Worm (Caenorhabditis elegans) whole organism, L2 larva: ENCODE measurements around the gene Y54G2A.77.
"Not testable (repeated sequence)": the region's sequence is repeated elsewhere in the genome, so short reads cannot be mapped to it uniquely, and the experiment has no call there.

Experiments
- C34F6.9 ChIP-seq: fragments of 150-350 bp; optimal IDR thresholded peaks from 2 replicates; lab custom pipeline; 2014; ENCODE audit warnings: missing biosample characterization, missing genetic modification characterization
- F13H6.1 ChIP-seq: sonication (generic microtip); optimal IDR thresholded peaks from 2 replicates; lab custom pipeline; 2016; ENCODE audit warnings: missing genetic modification characterization, missing compliant biosample characterization
- R02D3.7 ChIP-seq: fragments of 150-350 bp; optimal IDR thresholded peaks from 2 replicates; lab custom pipeline; 2014; ENCODE audit warnings: missing biosample characterization, missing genetic modification characterization
- Y55F3AM.14 ChIP-seq: fragments of 200-800 bp; sonication (Bioruptor generic); optimal IDR thresholded peaks from 2 replicates; lab custom pipeline; 2018; ENCODE audit warnings: mild to moderate bottlenecking, missing genetic modification characterization, missing compliant biosample characterization
- ZK546.5 ChIP-seq: sonication (generic microtip); optimal IDR thresholded peaks from 2 replicates; lab custom pipeline; 2017; ENCODE audit warnings: missing biosample characterization, missing genetic modification characterization
- alr-1 ChIP-seq: fragments of 150-350 bp; optimal IDR thresholded peaks from 2 replicates; lab custom pipeline; 2014; ENCODE audit warnings: missing biosample characterization, missing genetic modification characterization
- aly-2 ChIP-seq: fragments of 150-350 bp; optimal IDR thresholded peaks from 2 replicates; lab custom pipeline; 2014; ENCODE audit warnings: missing biosample characterization, missing genetic modification characterization
- ama-1 ChIP-seq: fragments of 150-350 bp; optimal IDR thresholded peaks from 2 replicates; lab custom pipeline; 2018; ENCODE audit warnings: inconsistent platforms
- ceh-16 ChIP-seq: fragments of 150-350 bp; optimal IDR thresholded peaks from 2 replicates; lab custom pipeline; 2014; ENCODE audit warnings: missing biosample characterization, missing genetic modification characterization
- ceh-82 ChIP-seq: fragments of 150-350 bp; optimal IDR thresholded peaks from 2 replicates; lab custom pipeline; 2014; ENCODE audit warnings: missing biosample characterization, missing genetic modification characterization
- crh-2 ChIP-seq: sonication (generic microtip); optimal IDR thresholded peaks from 2 replicates; lab custom pipeline; 2017; ENCODE audit warnings: missing biosample characterization, missing genetic modification characterization
- dmd-4 ChIP-seq: sonication (generic microtip); optimal IDR thresholded peaks from 2 replicates; lab custom pipeline; 2017; ENCODE audit warnings: missing biosample characterization, missing genetic modification characterization
- egl-27 ChIP-seq: sonication (generic microtip); optimal IDR thresholded peaks from 3 replicates; lab custom pipeline; 2017; ENCODE audit warnings: missing biosample characterization, missing genetic modification reagents, missing genetic modification characterization
- elt-3 ChIP-seq: sonication (generic microtip); optimal IDR thresholded peaks from 2 replicates; lab custom pipeline; 2017; ENCODE audit warnings: missing biosample characterization, missing genetic modification characterization
- fos-1 ChIP-seq: fragments of 150-350 bp; optimal IDR thresholded peaks from 2 replicates; lab custom pipeline; 2014; ENCODE audit warnings: missing biosample characterization, missing genetic modification characterization
- gmeb-1 ChIP-seq: fragments of 150-350 bp; optimal IDR thresholded peaks from 2 replicates; lab custom pipeline; 2014; ENCODE audit warnings: missing biosample characterization, missing genetic modification characterization
- lin-39 ChIP-seq: fragments of 150-350 bp; optimal IDR thresholded peaks from 2 replicates; lab custom pipeline; 2014; ENCODE audit warnings: missing biosample characterization, missing genetic modification reagents, missing genetic modification characterization
- mab-5 ChIP-seq: fragments of 150-350 bp; optimal IDR thresholded peaks from 2 replicates; lab custom pipeline; 2014; ENCODE audit warnings: missing biosample characterization, missing genetic modification characterization
- mbf-1 ChIP-seq: sonication (generic microtip); optimal IDR thresholded peaks from 2 replicates; lab custom pipeline; 2017; ENCODE audit warnings: missing biosample characterization, missing genetic modification characterization
- nhr-10 ChIP-seq: sonication (generic microtip); optimal IDR thresholded peaks from 2 replicates; lab custom pipeline; 2017; ENCODE audit warnings: missing biosample characterization, missing genetic modification characterization
- nhr-11 ChIP-seq: fragments of 150-350 bp; optimal IDR thresholded peaks from 2 replicates; lab custom pipeline; 2014; ENCODE audit warnings: missing biosample characterization, missing genetic modification characterization
- nhr-12 ChIP-seq: fragments of 150-350 bp; optimal IDR thresholded peaks from 2 replicates; lab custom pipeline; 2014; ENCODE audit warnings: missing biosample characterization, missing genetic modification characterization
- nhr-129 ChIP-seq: fragments of 150-350 bp; optimal IDR thresholded peaks from 2 replicates; lab custom pipeline; 2014; ENCODE audit warnings: missing biosample characterization, missing genetic modification characterization
- nhr-21 ChIP-seq: fragments of 150-350 bp; optimal IDR thresholded peaks from 2 replicates; lab custom pipeline; 2014; ENCODE audit warnings: missing biosample characterization, missing genetic modification characterization
- nhr-23 ChIP-seq: fragments of 150-350 bp; optimal IDR thresholded peaks from 2 replicates; lab custom pipeline; 2014; ENCODE audit warnings: missing biosample characterization, missing genetic modification reagents, missing genetic modification characterization
- nhr-237 ChIP-seq: fragments of 150-350 bp; optimal IDR thresholded peaks from 2 replicates; lab custom pipeline; 2014; ENCODE audit warnings: missing biosample characterization, missing genetic modification characterization
- nhr-25 ChIP-seq: fragments of 150-350 bp; sonication (generic microtip); optimal IDR thresholded peaks from 3 replicates; lab custom pipeline; 2014; ENCODE audit warnings: missing biosample characterization, missing genetic modification characterization
- nhr-77 ChIP-seq: fragments of 150-350 bp; optimal IDR thresholded peaks from 2 replicates; lab custom pipeline; 2014; ENCODE audit warnings: missing biosample characterization, missing genetic modification characterization
- peb-1 ChIP-seq: fragments of 150-350 bp; optimal IDR thresholded peaks from 2 replicates; lab custom pipeline; 2014; ENCODE audit warnings: missing biosample characterization, missing genetic modification characterization
- sem-4 ChIP-seq: fragments of 150-350 bp; optimal IDR thresholded peaks from 2 replicates; lab custom pipeline; 2014; ENCODE audit warnings: missing biosample characterization, missing genetic modification reagents, missing genetic modification characterization
- skn-1 ChIP-seq: sonication (generic microtip); optimal IDR thresholded peaks from 2 replicates; lab custom pipeline; 2017; ENCODE audit warnings: missing biosample characterization, missing genetic modification characterization
- sma-3 ChIP-seq: sonication (generic microtip); optimal IDR thresholded peaks from 2 replicates; lab custom pipeline; 2016; ENCODE audit warnings: missing genetic modification reagents, missing genetic modification characterization, missing compliant biosample characterization
- sma-9 ChIP-seq, 2 experiments: fragments of 150-350 bp in 1 of 2; sonication (generic microtip) in 1 of 2; optimal IDR thresholded peaks; 2 replicates each; lab custom pipeline; 2014 to 2016; ENCODE audit warnings: missing genetic modification characterization in 2 of 2, mild to moderate bottlenecking in 1 of 2, missing biosample characterization in 1 of 2, missing compliant biosample characterization in 1 of 2, missing genetic modification reagents in 1 of 2, moderate library complexity in 1 of 2
- snpc-4 ChIP-seq: fragments of 150-350 bp; optimal IDR thresholded peaks from 2 replicates; lab custom pipeline; 2014; ENCODE audit warnings: missing biosample characterization, missing genetic modification characterization
- unc-39 ChIP-seq: fragments of 150-350 bp; optimal IDR thresholded peaks from 2 replicates; lab custom pipeline; 2014; ENCODE audit warnings: missing biosample characterization, missing genetic modification characterization
- unc-55 ChIP-seq: fragments of 150-350 bp; sonication (generic microtip); optimal IDR thresholded peaks from 3 replicates; lab custom pipeline; 2014; ENCODE audit warnings: missing biosample characterization, missing genetic modification reagents, missing genetic modification characterization
- unc-62 ChIP-seq: fragments of 150-350 bp; optimal IDR thresholded peaks from 2 replicates; lab custom pipeline; 2014; ENCODE audit warnings: missing biosample characterization, missing genetic modification reagents, missing genetic modification characterization
- zag-1 ChIP-seq: fragments of 150-350 bp; optimal IDR thresholded peaks from 2 replicates; lab custom pipeline; 2014; ENCODE audit warnings: missing biosample characterization, missing genetic modification characterization
- ztf-11 ChIP-seq: sonication (generic microtip); optimal IDR thresholded peaks from 2 replicates; lab custom pipeline; 2017; ENCODE audit warnings: missing biosample characterization, missing genetic modification characterization
- ztf-4 ChIP-seq: fragments of 150-350 bp; optimal IDR thresholded peaks from 2 replicates; lab custom pipeline; 2014; ENCODE audit warnings: missing biosample characterization, missing genetic modification characterization

The Y54G2A.77 gene

ce11 chrIV:2788389-2788788, 25.9 kb downstream of the Y54G2A.77 start, which contains the start of gene atln-1:
Gene atln-1 (plus strand): TSS chrIV:2788689.
- TF ChIP-seq nhr-11 (tag; lab: Kevin White, UChicago); nhr-129; lin-39 (tag; lab: Kevin White, UChicago): not testable (repeated sequence)

- TF ChIP-seq nhr-11 (tag; lab: Kevin White, UChicago) (no peak), crh-2 (tag; lab: Kevin White, UChicago) (no peak), ZK546.5 (tag; lab: Kevin White, UChicago) (no peak), ztf-4 (tag; lab: Kevin White, UChicago) (no peak), nhr-77 (no peak), C34F6.9 (tag; lab: Kevin White, UChicago) (no peak), nhr-237 (no peak), Y55F3AM.14 (GFP tag; lab: Kevin White, UChicago) (no peak), ama-1 (lab: Kevin White, UChicago) (no peak), zag-1 (no peak), nhr-23 (no peak), ceh-82 (tag; lab: Kevin White, UChicago) (no peak), egl-27 (tag; lab: Kevin White, UChicago) (no peak), aly-2 (tag; lab: Kevin White, UChicago) (no peak), ceh-16 (no peak)
Observed at ce11 chrIV:2793956-2794355, 31.5 kb downstream of the Y54G2A.77 start.

- TF ChIP-seq mab-5 (tag; lab: Kevin White, UChicago) (no peak), sma-3 (GFP tag; lab: Kevin White, UChicago) (no peak), snpc-4 (tag; lab: Kevin White, UChicago) (no peak), fos-1 (tag; lab: Kevin White, UChicago) (peak; percentile 79), elt-3 (no peak), nhr-12 (tag; lab: Kevin White, UChicago) (no peak), crh-2 (tag; lab: Kevin White, UChicago) (peak; percentile 36), gmeb-1 (peak; percentile 7), sem-4 (tag; lab: Kevin White, UChicago) (no peak), aly-2 (tag; lab: Kevin White, UChicago) (no peak), ztf-4 (tag; lab: Kevin White, UChicago) (no peak), alr-1 (no peak), zag-1 (no peak), nhr-129 (peak; percentile 11)
Observed at ce11 chrIV:2798339-2798738, 35.9 kb downstream of the Y54G2A.77 start, which contains the start of gene Y54G2A.52. Gene Y54G2A.52 (minus strand): TSS chrIV:2798686.

- TF ChIP-seq mbf-1 (tag; lab: Kevin White, UChicago) (no peak), unc-39 (tag; lab: Kevin White, UChicago) (no peak), nhr-23 (no peak), peb-1 (no peak), dmd-4 (tag; lab: Kevin White, UChicago) (no peak), ama-1 (lab: Kevin White, UChicago) (no peak), unc-55 (GFP tag; lab: Kevin White, UChicago) (no peak), nhr-237 (no peak), unc-62 (GFP tag; lab: Kevin White, UChicago) (no peak), sem-4 (tag; lab: Kevin White, UChicago) (no peak), nhr-10 (tag; lab: Kevin White, UChicago) (no peak), snpc-4 (tag; lab: Kevin White, UChicago) (no peak), nhr-77 (no peak), skn-1 (tag; lab: Kevin White, UChicago) (no peak), Y55F3AM.14 (GFP tag; lab: Kevin White, UChicago) (no peak)
Observed at ce11 chrIV:2799389-2799788, 36.9 kb downstream of the Y54G2A.77 start, which contains the start of gene Y54G2A.10. Gene Y54G2A.10 (plus strand): TSS chrIV:2799689.

ce11 chrIV:2799890-2800289, 37.4 kb downstream of the Y54G2A.77 start:
- TF ChIP-seq ama-1 (lab: Kevin White, UChicago) (no peak), egl-27 (tag; lab: Kevin White, UChicago) (no peak), ceh-16 (no peak), ztf-11 (no peak), ZK546.5 (tag; lab: Kevin White, UChicago) (no peak), sma-9 (GFP tag; optimal IDR thresholded peaks at IDR 0.05; lab: Kevin White, UChicago) (no peak), sma-9 (tag; optimal IDR thresholded peaks at IDR 0.05; lab: Kevin White, UChicago) (no peak), peb-1 (no peak), nhr-21 (tag; lab: Kevin White, UChicago) (no peak), unc-55 (GFP tag; lab: Kevin White, UChicago) (no peak), F13H6.1 (tag; lab: Kevin White, UChicago) (no peak), nhr-10 (tag; lab: Kevin White, UChicago) (no peak), dmd-4 (tag; lab: Kevin White, UChicago) (no peak), gmeb-1 (no peak), C34F6.9 (tag; lab: Kevin White, UChicago) (no peak), R02D3.7 (tag; lab: Kevin White, UChicago) (no peak), nhr-12 (tag; lab: Kevin White, UChicago) (no peak), nhr-129 (no peak), nhr-25 (tag; lab: Kevin White, UChicago) (no peak), snpc-4 (tag; lab: Kevin White, UChicago) (no peak)
